Worm (Caenorhabditis elegans): Measurements from ENCODE around the gene F47G3.3.

DNA sequence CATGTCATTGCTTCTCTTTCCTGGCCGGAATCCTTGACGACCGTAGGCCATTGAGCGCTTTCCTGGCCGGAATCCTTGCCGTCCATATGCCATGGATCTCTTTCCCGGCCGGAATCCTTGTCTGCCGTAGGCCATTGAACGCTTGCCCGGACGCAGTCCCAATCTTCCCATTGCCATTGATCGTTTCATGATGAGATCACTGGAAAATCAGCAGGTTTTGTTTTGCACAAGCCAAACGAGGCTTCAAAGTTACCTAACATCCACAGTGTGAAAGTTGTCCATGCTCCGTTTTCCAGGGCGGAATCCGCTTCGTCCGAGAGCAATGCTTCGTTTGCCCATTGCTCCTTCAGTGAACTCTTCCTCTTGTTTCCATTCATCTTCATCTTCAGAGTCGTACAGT lies 31.7 kb upstream of the F47G3.3 start:
- TF ChIP-seq sea-1 (GFP tag; conservative IDR thresholded peaks at IDR 0.05) (no peak), hmbx-1 (tag; optimal IDR thresholded peaks at IDR 0.05) (no peak), ets-7 (tag; optimal IDR thresholded peaks at IDR 0.05) (no peak), ama-1 (optimal IDR thresholded peaks at IDR 0.05) (no peak), tra-4 (tag; optimal IDR thresholded peaks at IDR 0.05) (no peak), B0310.2 (tag; optimal IDR thresholded peaks at IDR 0.05) (no peak), ceh-13 (GFP tag; optimal IDR thresholded peaks at IDR 0.05) (no peak)

Measured in whole organism, early embryonic.